Worm (Caenorhabditis elegans): ENCODE data around the gene asp-4.

The asp-4 gene

ce11 chrX:13257577-13257976 lies 36.3 kb upstream of the asp-4 start, which contains the start of gene K08H2.10:
K08H2.10 (plus strand) TSS chrX:13257806.
- TF ChIP-seq ets-4 (GFP tag; optimal IDR thresholded peaks at IDR 0.05): peak; percentile 68
- no peak for TF ChIP-seq nfya-1 (tag; optimal IDR thresholded peaks at IDR 0.05; ENCODE audit: borderline replicate concordance, insufficient read depth)
- peak; percentile 21 for TF ChIP-seq unc-62 (GFP tag; optimal IDR thresholded peaks at IDR 0.05)
- TF ChIP-seq mxl-1 (tag; optimal IDR thresholded peaks at IDR 0.05): no peak
- TF ChIP-seq ztf-22 (GFP tag; optimal IDR thresholded peaks at IDR 0.05): peak; percentile 2
- no peak for TF ChIP-seq attf-6 (GFP tag; IDR thresholded peaks at IDR 0.05)
- TF ChIP-seq let-607 (tag; optimal IDR thresholded peaks at IDR 0.05): peak in 1 of 2 experiments; percentile 30
- peak; percentile 93 for TF ChIP-seq nhr-80 (tag; optimal IDR thresholded peaks at IDR 0.05)
- no peak for TF ChIP-seq rcor-1 (GFP tag; IDR thresholded peaks at IDR 0.05)
- TF ChIP-seq madf-6 (GFP tag; IDR thresholded peaks at IDR 0.05): no peak
- TF ChIP-seq rpc-1 (optimal IDR thresholded peaks at IDR 0.05): no peak
- no peak for TF ChIP-seq rpc-1 (tag; optimal IDR thresholded peaks at IDR 0.05)
- TF ChIP-seq ceh-79 (tag; optimal IDR thresholded peaks at IDR 0.05): no peak
- TF ChIP-seq mel-28 (tag; optimal IDR thresholded peaks at IDR 0.05; ENCODE audit: borderline replicate concordance): no peak
- peak; percentile 33 for TF ChIP-seq tbp1 (GFP tag; optimal IDR thresholded peaks at IDR 0.05)

- TF ChIP-seq T07F8.4 (tag; optimal IDR thresholded peaks at IDR 0.05): no peak
- TF ChIP-seq ceh-79 (tag; optimal IDR thresholded peaks at IDR 0.05): no peak
- no peak for TF ChIP-seq unc-62 (GFP tag; optimal IDR thresholded peaks at IDR 0.05)
- no peak for TF ChIP-seq athp-1 (tag; optimal IDR thresholded peaks at IDR 0.05)
- TF ChIP-seq D2030.7 (GFP tag; IDR thresholded peaks at IDR 0.05): no peak
- no peak for TF ChIP-seq hrde-1 (tag; optimal IDR thresholded peaks at IDR 0.05; ENCODE audit: borderline replicate concordance)
- TF ChIP-seq bed-1 (GFP tag; IDR thresholded peaks at IDR 0.05): no peak
- no peak for TF ChIP-seq fkh-3 (tag; optimal IDR thresholded peaks at IDR 0.05)
- TF ChIP-seq F10E7.11 (tag; optimal IDR thresholded peaks at IDR 0.05): no peak
- no peak for TF ChIP-seq nhr-179 (tag; optimal IDR thresholded peaks at IDR 0.05)
- no peak for TF ChIP-seq rec-8 (tag; optimal IDR thresholded peaks at IDR 0.05)
- TF ChIP-seq C17E4.6 (GFP tag; IDR thresholded peaks at IDR 0.05): no peak
- no peak for TF ChIP-seq nhr-80 (tag; optimal IDR thresholded peaks at IDR 0.05)
- no peak for TF ChIP-seq hlh-12 (tag; optimal IDR thresholded peaks at IDR 0.05)
Observed at ce11 chrX:13251914-13252434, 30.7 kb upstream of the asp-4 start, which contains the start of gene nhr-32. nhr-32 (plus strand) TSS chrX:13251964.

- TF ChIP-seq B0336.3 (GFP tag; IDR thresholded peaks at IDR 0.05) (0 out of 2 replicates have a peak, but pooled peaks have one; percentile 24), F23B12.7 (tag; optimal IDR thresholded peaks at IDR 0.05; ENCODE audit: insufficient read depth) (no peak), hmg-1.2 (GFP tag; IDR thresholded peaks at IDR 0.05) (peak; percentile 71; the same call in 1 of the 2 replicates), K12H6.12 (tag; optimal IDR thresholded peaks at IDR 0.05) (peak; percentile 61), B0019.2 (GFP tag; conservative IDR thresholded peaks at IDR 0.05) (no peak), sea-2 (GFP tag; IDR thresholded peaks at IDR 0.05) (no peak), nhr-80 (tag; optimal IDR thresholded peaks at IDR 0.05) (peak; percentile 74), B0261.1 (tag; optimal IDR thresholded peaks at IDR 0.05) (no peak), T26A5.8 (tag; optimal IDR thresholded peaks at IDR 0.05) (no peak), lin-40 (tag; optimal IDR thresholded peaks at IDR 0.05) (peak; percentile 48), athp-1 (tag; optimal IDR thresholded peaks at IDR 0.05) (no peak), nhr-120 (GFP tag; IDR thresholded peaks at IDR 0.05) (no peak), ccch-3 (GFP tag; optimal IDR thresholded peaks at IDR 0.05) (no peak), ceh-27 (GFP tag; optimal IDR thresholded peaks at IDR 0.05) (peak; percentile 74), F33H1.4 (GFP tag; IDR thresholded peaks at IDR 0.05) (no peak), madf-6 (GFP tag; IDR thresholded peaks at IDR 0.05) (no peak), cebp-1 (GFP tag; IDR thresholded peaks at IDR 0.05) (no peak), cebp-1 (tag; optimal IDR thresholded peaks at IDR 0.05) (peak; percentile 60), egrh-3 (GFP tag; IDR thresholded peaks at IDR 0.05) (no peak), pha-4 (tag; optimal IDR thresholded peaks at IDR 0.05) (no peak), tbp1 (GFP tag; optimal IDR thresholded peaks at IDR 0.05) (peak; percentile 25), C06A6.2 (GFP tag; conservative IDR thresholded peaks at IDR 0.05) (no peak)
Observed at ce11 chrX:13251354-13251843, 30.1 kb upstream of the asp-4 start.

Measured in whole organism, young adult.